Worm (Caenorhabditis elegans): ENCODE data around the gene C54E4.5.
A peak's percentile ranks its signal among the peaks of the same experiment; 100 is the strongest.

C54E4.5 gene

ce11 chrIV:2117268-2117667 lies 31.8 kb downstream of the C54E4.5 start:
- TF ChIP-seq hmg-1.2 (GFP tag; IDR thresholded peaks at IDR 0.05) (no peak), nfya-2 (GFP tag; IDR thresholded peaks at IDR 0.05) (no peak), ztf-25 (GFP tag; IDR thresholded peaks at IDR 0.05) (no peak), rpc-1 (optimal IDR thresholded peaks at IDR 0.05) (no peak), rpc-1 (tag; optimal IDR thresholded peaks at IDR 0.05) (no peak)

ce11 chrIV:2114337-2114736 lies 34.8 kb downstream of the C54E4.5 start, which contains the start of gene xbx-4:
TSS of gene xbx-4 (plus strand) at chrIV:2114637.
- TF ChIP-seq hmg-20 (GFP tag; IDR thresholded peaks at IDR 0.05) (no peak), ZK185.1 (tag; optimal IDR thresholded peaks at IDR 0.05; ENCODE audit: poor library complexity, severe bottlenecking) (no peak), ztf-22 (GFP tag; optimal IDR thresholded peaks at IDR 0.05) (no peak), mcd-1 (GFP tag; IDR thresholded peaks at IDR 0.05) (no peak), attf-5 (GFP tag; optimal IDR thresholded peaks at IDR 0.05) (no peak), ztf-6 (GFP tag; IDR thresholded peaks at IDR 0.05) (no peak), attf-3 (GFP tag; conservative IDR thresholded peaks at IDR 0.05) (no peak), mxl-1 (tag; optimal IDR thresholded peaks at IDR 0.05) (no peak)

- TF ChIP-seq hsf-1 (GFP tag; IDR thresholded peaks at IDR 0.05) = peak; percentile 96
- TF ChIP-seq snpc-1.1 (tag; optimal IDR thresholded peaks at IDR 0.05; ENCODE audit: insufficient read depth) = no peak
- 0 out of 2 replicates have a peak, but pooled peaks have one; percentile 36 for TF ChIP-seq ceh-40 (GFP tag; IDR thresholded peaks at IDR 0.05)
- no peak for TF ChIP-seq egl-18 (GFP tag; IDR thresholded peaks at IDR 0.05)
- 0 out of 2 replicates have a peak, but pooled peaks have one; percentile 11 for TF ChIP-seq nfyb-1 (GFP tag; IDR thresholded peaks at IDR 0.05)
Observed at ce11 chrIV:2113362-2114056, 35.6 kb downstream of the C54E4.5 start, which contains the start of gene C23H5.8. TSS of gene C23H5.8 (minus strand) at chrIV:2113412.

ce11 chrIV:2111300-2111874 lies 37.7 kb downstream of the C54E4.5 start, which contains the start of gene che-6:
TSS of gene che-6 (minus strand) at chrIV:2111408.
- TF ChIP-seq zfh-2 (GFP tag; conservative IDR thresholded peaks at IDR 0.05) (no peak), sptf-2 (GFP tag; optimal IDR thresholded peaks at IDR 0.05) (no peak), madf-8 (GFP tag; conservative IDR thresholded peaks at IDR 0.05) (no peak), dpff-1 (tag; optimal IDR thresholded peaks at IDR 0.05) (no peak), attf-5 (GFP tag; optimal IDR thresholded peaks at IDR 0.05) (no peak), dox-1 (GFP tag; IDR thresholded peaks at IDR 0.05) (no peak), egl-44 (GFP tag; IDR thresholded peaks at IDR 0.05) (no peak), lin-54 (GFP tag; optimal IDR thresholded peaks at IDR 0.05) (peak; percentile 16), gei-17 (GFP tag; optimal IDR thresholded peaks at IDR 0.05) (peak; percentile 0), Y95B8A.8 (GFP tag; IDR thresholded peaks at IDR 0.05) (peak; percentile 10; the same call in 1 of the 2 replicates), aptf-3 (GFP tag; IDR thresholded peaks at IDR 0.05) (0 out of 2 replicates have a peak, but pooled peaks have one; percentile 24), Y67H2A.10 (GFP tag; conservative IDR thresholded peaks at IDR 0.05) (no peak), fkh-3 (tag; optimal IDR thresholded peaks at IDR 0.05) (no peak), nhr-120 (GFP tag; IDR thresholded peaks at IDR 0.05) (no peak), madf-6 (GFP tag; IDR thresholded peaks at IDR 0.05) (0 out of 2 replicates have a peak, but pooled peaks have one; percentile 20), Y56A3A.18 (GFP tag; IDR thresholded peaks at IDR 0.05) (0 out of 2 replicates have a peak, but pooled peaks have one; percentile 76), F57C9.4 (tag; optimal IDR thresholded peaks at IDR 0.05) (peak; percentile 13), attf-3 (GFP tag; conservative IDR thresholded peaks at IDR 0.05) (no peak), madf-10 (tag; optimal IDR thresholded peaks at IDR 0.05) (peak; percentile 52), tbp1 (GFP tag; optimal IDR thresholded peaks at IDR 0.05) (peak; percentile 29), lin-40 (tag; optimal IDR thresholded peaks at IDR 0.05) (no peak), B0336.3 (GFP tag; IDR thresholded peaks at IDR 0.05) (peak; percentile 69), D2030.7 (GFP tag; IDR thresholded peaks at IDR 0.05) (no peak), ztf-18 (tag; optimal IDR thresholded peaks at IDR 0.05) (no peak), Y53F4B.3 (GFP tag; IDR thresholded peaks at IDR 0.05) (no peak), rec-8 (tag; optimal IDR thresholded peaks at IDR 0.05) (no peak), ets-4 (GFP tag; optimal IDR thresholded peaks at IDR 0.05) (no peak)
